Fruit fly (Drosophila melanogaster) whole organism, wandering third instar larva: ENCODE data around the gene Ube4B.

Experiments
- CG32264 ChIP-seq: fragments of 200-800 bp; sonication (Bioruptor generic); optimal IDR thresholded peaks from 2 replicates; lab custom pipeline; 2016; ENCODE audit warnings: missing biosample characterization, missing genetic modification characterization
- Dfd ChIP-seq: fragments of >200 bp; optimal IDR thresholded peaks from 2 replicates; lab custom pipeline; 2017; ENCODE audit warnings: missing biosample characterization, missing genetic modification characterization
- Hr78 ChIP-seq: fragments of >200 bp; optimal IDR thresholded peaks from 2 replicates; lab custom pipeline; 2017; ENCODE audit warnings: missing biosample characterization, missing genetic modification characterization
- N ChIP-seq: fragments of >200 bp; optimal IDR thresholded peaks from 2 replicates; lab custom pipeline; 2018; ENCODE audit warnings: missing biosample characterization, missing external identifiers, missing genetic modification characterization
- Rel ChIP-seq, 2 experiments: fragments of 200-800 bp; sonication (Bioruptor generic) in 1 of 2; optimal IDR thresholded peaks; 2 replicates in 1 of 2; 3 replicates in 1 of 2; lab custom pipeline; 2016 to 2019; ENCODE audit warnings: mild to moderate bottlenecking in 2 of 2, missing biosample characterization in 2 of 2, missing genetic modification characterization in 2 of 2, moderate library complexity in 1 of 2
- Sp1 ChIP-seq: fragments of 200-800 bp; sonication (Bioruptor generic); optimal IDR thresholded peaks from 3 replicates; lab custom pipeline; 2019; ENCODE audit warnings: missing biosample characterization, mild to moderate bottlenecking, missing genetic modification characterization, moderate library complexity
- br ChIP-seq: fragments of 200-800 bp; sonication (Bioruptor generic); optimal IDR thresholded peaks from 2 replicates; lab custom pipeline; 2016; ENCODE audit warnings: missing biosample characterization, missing genetic modification characterization
- dl ChIP-seq, 2 experiments: fragments of 175-275, 200-275 bp in 1 of 2; fragments of 200-275 bp in 1 of 2; sonication (Bioruptor generic); optimal IDR thresholded peaks; lab custom pipeline; 2018; ENCODE audit warnings: mild to moderate bottlenecking in 2 of 2, missing biosample characterization in 2 of 2, missing genetic modification characterization in 2 of 2, moderate library complexity in 2 of 2; ENCODE audit not compliant: partially characterized antibody in 2 of 2, insufficient read depth in 1 of 2
- dmrt93B ChIP-seq: fragments of 200-800 bp; sonication (Bioruptor generic); optimal IDR thresholded peaks from 2 replicates; lab custom pipeline; 2018; ENCODE audit warnings: missing biosample characterization, mild to moderate bottlenecking, missing genetic modification characterization
- lola ChIP-seq: fragments of >200 bp; optimal IDR thresholded peaks from 2 replicates; lab custom pipeline; 2017; ENCODE audit warnings: missing biosample characterization, missing genetic modification characterization
- pan ChIP-seq: fragments of >200 bp; optimal IDR thresholded peaks from 2 replicates; lab custom pipeline; 2017
- psq ChIP-seq: fragments of 200-800 bp; sonication (Bioruptor generic); optimal IDR thresholded peaks from 3 replicates; lab custom pipeline; 2017; ENCODE audit warnings: missing biosample characterization, mild to moderate bottlenecking, missing genetic modification characterization, moderate library complexity
- sv ChIP-seq: fragments of 200-800 bp; sonication (Bioruptor generic); optimal IDR thresholded peaks from 3 replicates; lab custom pipeline; 2016; ENCODE audit warnings: missing biosample characterization, missing genetic modification characterization
- usp ChIP-seq: fragments of >200 bp; optimal IDR thresholded peaks from 2 replicates; lab custom pipeline; 2017; ENCODE audit warnings: missing biosample characterization, missing genetic modification characterization

dm6 chr2L:13060037-13060537 lies 40.9 kb upstream of the Ube4B start, which contains the start of gene CG9932:
- TF ChIP-seq Hr78 (GFP tag; lab: Kevin White, UChicago) = no peak
- TF ChIP-seq Dfd (GFP tag; lab: Kevin White, UChicago) = no peak
- TF ChIP-seq br (GFP tag; lab: Kevin White, UChicago) = peak; percentile 28
- TF ChIP-seq dl (GFP tag; optimal IDR thresholded peaks at IDR 0.05; lab: Kevin White, UChicago; ENCODE audit: insufficient read depth in 1 of 2, partially characterized antibody in 2 of 2) = peak; percentile 83 to 95
- peak; percentile 28 for TF ChIP-seq Sp1 (GFP tag; lab: Kevin White, UChicago)
- no peak for TF ChIP-seq pan (lab: Kevin White, UChicago)
- TF ChIP-seq dmrt93B (GFP tag; lab: Kevin White, UChicago) = no peak
- peak; percentile 39 for TF ChIP-seq psq (GFP tag; lab: Kevin White, UChicago)
- no peak for TF ChIP-seq CG32264 (GFP tag; lab: Kevin White, UChicago)
- TF ChIP-seq sv = no peak
- no peak for TF ChIP-seq N (GFP tag; lab: Kevin White, UChicago)
- TF ChIP-seq Rel (GFP tag; optimal IDR thresholded peaks at IDR 0.05; lab: Kevin White, UChicago) = no peak
- TF ChIP-seq Rel (tag; optimal IDR thresholded peaks at IDR 0.05; lab: Kevin White, UChicago) = no peak
- TF ChIP-seq lola (GFP tag; lab: Kevin White, UChicago) = no peak
- no peak for TF ChIP-seq usp (GFP tag; lab: Kevin White, UChicago)
